Fruit fly (Drosophila melanogaster) whole organism, prepupa: ENCODE results near the gene goe.

Experiments used
- Blimp-1 ChIP-seq: fragments of 200-800 bp; sonication (Bioruptor generic); optimal IDR thresholded peaks from 3 replicates; lab custom pipeline; 2017; ENCODE audit warnings: missing biosample characterization, missing genetic modification characterization, mild to moderate bottlenecking, moderate library complexity, missing genetic modification reagents
- CG10631 ChIP-seq: fragments of 200-800 bp; sonication (Bioruptor generic); optimal IDR thresholded peaks from 2 replicates; lab custom pipeline; 2016; ENCODE audit warnings: missing biosample characterization, missing genetic modification characterization
- CG10669 ChIP-seq: fragments of 200-800 bp; sonication (Bioruptor generic); optimal IDR thresholded peaks from 3 replicates; lab custom pipeline; 2018; ENCODE audit warnings: missing biosample characterization, mild to moderate bottlenecking, missing genetic modification characterization, moderate library complexity
- CG11762 ChIP-seq: fragments of 200-800 bp; sonication (Bioruptor generic); optimal IDR thresholded peaks from 3 replicates; lab custom pipeline; 2016; ENCODE audit warnings: missing biosample characterization, missing genetic modification characterization; ENCODE audit not compliant: insufficient read depth
- CG11902 ChIP-seq: fragments of 200-800 bp; sonication (Bioruptor generic); optimal IDR thresholded peaks from 3 replicates; lab custom pipeline; 2016; ENCODE audit warnings: missing biosample characterization, missing genetic modification characterization
- CG15336 ChIP-seq: fragments of 200-800 bp; sonication (Bioruptor generic); IDR thresholded peaks from 2 replicates; pipeline ENCODE4 v1.3.6; 2022; ENCODE audit warnings: missing biosample characterization, missing genetic modification characterization
- CG16779 ChIP-seq: fragments of 200-800 bp; sonication (Bioruptor generic); optimal IDR thresholded peaks from 3 replicates; lab custom pipeline; 2017; ENCODE audit warnings: missing biosample characterization, mild to moderate bottlenecking, missing genetic modification characterization
- CG3032 ChIP-seq: fragments of 200-800 bp; optimal IDR thresholded peaks from 2 replicates; lab custom pipeline; 2019; ENCODE audit warnings: missing biosample characterization, mild to moderate bottlenecking, missing genetic modification characterization, moderate library complexity
- CG34406 ChIP-seq: fragments of 200-800 bp; sonication (Bioruptor generic); optimal IDR thresholded peaks from 3 replicates; lab custom pipeline; 2016; ENCODE audit warnings: missing biosample characterization, missing genetic modification characterization
- CG3919 ChIP-seq: fragments of 200-800 bp; sonication (Bioruptor generic); optimal IDR thresholded peaks from 3 replicates; lab custom pipeline; 2016; ENCODE audit warnings: missing biosample characterization, missing genetic modification characterization
- CG4318 ChIP-seq: fragments of 200-800 bp; sonication (Bioruptor generic); optimal IDR thresholded peaks from 3 replicates; lab custom pipeline; 2017; ENCODE audit warnings: missing biosample characterization, mild to moderate bottlenecking, missing genetic modification characterization
- CG6163 ChIP-seq: fragments of 200-800 bp; sonication (Bioruptor generic); IDR thresholded peaks from 3 replicates; pipeline ENCODE4 v1.3.6; 2022; ENCODE audit warnings: missing biosample characterization, missing genetic modification characterization
- CG6792 ChIP-seq: fragments of 200-800 bp; sonication (Bioruptor generic); optimal IDR thresholded peaks from 3 replicates; lab custom pipeline; 2016; ENCODE audit warnings: missing biosample characterization, missing genetic modification characterization
- CG6808 ChIP-seq: fragments of 200-800 bp; sonication (Bioruptor generic); optimal IDR thresholded peaks from 3 replicates; lab custom pipeline; 2017; ENCODE audit warnings: missing biosample characterization, missing genetic modification characterization, mild to moderate bottlenecking, moderate library complexity, missing genetic modification reagents
- CG6854 ChIP-seq: fragments of 200-800 bp; sonication (Bioruptor generic); optimal IDR thresholded peaks from 2 replicates; lab custom pipeline; 2017; ENCODE audit warnings: missing biosample characterization, mild to moderate bottlenecking, missing genetic modification characterization
- CG8119 ChIP-seq: fragments of 200-800 bp; sonication (Bioruptor generic); IDR thresholded peaks from 3 replicates; pipeline ENCODE4 v1.3.6; 2022; ENCODE audit warnings: missing biosample characterization, missing genetic modification characterization
- CG8319 ChIP-seq: fragments of 200-800 bp; sonication (Bioruptor generic); optimal IDR thresholded peaks from 3 replicates; lab custom pipeline; 2016; ENCODE audit warnings: missing biosample characterization, missing genetic modification characterization
- Eip78C ChIP-seq: fragments of 200-800 bp; sonication (Bioruptor generic); peaks from one replicate; lab custom pipeline; 2016; ENCODE audit warnings: missing biosample characterization, missing genetic modification characterization
- Eip93F ChIP-seq: fragments of 200-800 bp; sonication (Bioruptor generic); optimal IDR thresholded peaks from 2 replicates; lab custom pipeline; 2016; ENCODE audit warnings: missing biosample characterization, mild to moderate bottlenecking, missing genetic modification characterization
- Gug ChIP-seq: fragments of 200-800 bp; sonication (Bioruptor generic); IDR thresholded peaks from 2 replicates; pipeline ENCODE4 v1.3.6; 2022; ENCODE audit warnings: missing biosample characterization, missing genetic modification characterization
- Hr38 ChIP-seq: sonication (Bioruptor generic); optimal IDR thresholded peaks from 2 replicates; lab custom pipeline; 2016; ENCODE audit warnings: missing biosample characterization, missing genetic modification characterization
- Lpt ChIP-seq: fragments of 200-800 bp; sonication (Bioruptor generic); optimal IDR thresholded peaks from 3 replicates; lab custom pipeline; 2016; ENCODE audit warnings: missing biosample characterization, missing genetic modification characterization
- Met ChIP-seq: fragments of 200-800 bp; sonication (Bioruptor generic); optimal IDR thresholded peaks from 3 replicates; lab custom pipeline; 2016; ENCODE audit warnings: missing biosample characterization, missing genetic modification characterization
- Sox102F ChIP-seq: fragments of 200-800 bp; sonication (Bioruptor generic); optimal IDR thresholded peaks from 2 replicates; lab custom pipeline; 2016; ENCODE audit warnings: missing biosample characterization, mild to moderate bottlenecking, missing genetic modification characterization
- achi ChIP-seq: fragments of 200-800 bp; sonication (Bioruptor generic); optimal IDR thresholded peaks from 3 replicates; lab custom pipeline; 2016; ENCODE audit warnings: missing biosample characterization, missing genetic modification characterization
- eg ChIP-seq: fragments of 200-800 bp; sonication (Bioruptor generic); IDR thresholded peaks from 3 replicates; pipeline ENCODE4 v1.3.6; 2022; ENCODE audit warnings: missing biosample characterization, missing genetic modification characterization
- fkh ChIP-seq: fragments of 200-800 bp; sonication (Bioruptor generic); optimal IDR thresholded peaks from 3 replicates; lab custom pipeline; 2017; ENCODE audit warnings: missing biosample characterization, mild to moderate bottlenecking, missing genetic modification characterization, moderate library complexity
- lz ChIP-seq: fragments of 200-800 bp; sonication (Bioruptor generic); optimal IDR thresholded peaks from 3 replicates; lab custom pipeline; 2016; ENCODE audit warnings: missing biosample characterization, missing genetic modification characterization
- pdm3 ChIP-seq: fragments of 200-800 bp; sonication (Bioruptor generic); optimal IDR thresholded peaks from 3 replicates; lab custom pipeline; 2016; ENCODE audit warnings: missing biosample characterization, missing genetic modification characterization
- salr ChIP-seq, 2 experiments: fragments of 200-800 bp; sonication (Bioruptor generic); optimal IDR thresholded peaks; 3 replicates each; lab custom pipeline; 2016 to 2018; ENCODE audit warnings: missing biosample characterization in 2 of 2, missing genetic modification characterization in 2 of 2, mild to moderate bottlenecking in 1 of 2
- spab ChIP-seq: fragments of 200-800 bp; sonication (Bioruptor generic); optimal IDR thresholded peaks from 2 replicates; lab custom pipeline; 2017; ENCODE audit warnings: missing biosample characterization, mild to moderate bottlenecking, missing genetic modification characterization, missing genetic modification reagents
- vri ChIP-seq: fragments of 200-800 bp; sonication (Bioruptor generic); optimal IDR thresholded peaks from 3 replicates; lab custom pipeline; 2016; ENCODE audit warnings: missing biosample characterization, mild to moderate bottlenecking, missing genetic modification characterization

The goe gene

dm6 chrX:16747467-16747866 is 4.2 kb downstream of the goe start:
- TF ChIP-seq vri (GFP tag; lab: Kevin White, UChicago) (peak; percentile 85), eg (GFP tag; lab: Robert Waterston, UW) (no peak)

dm6 chrX:16746824-16747223 is 4.9 kb downstream of the goe start:
- no peak for TF ChIP-seq CG16779 (tag; lab: Kevin White, UChicago)
- no peak for TF ChIP-seq eg (GFP tag; lab: Robert Waterston, UW)
- TF ChIP-seq achi (GFP tag; lab: Kevin White, UChicago), result no peak
- TF ChIP-seq CG4318 (GFP tag; lab: Kevin White, UChicago), result no peak
- no peak for TF ChIP-seq CG10669
- TF ChIP-seq CG6792 (GFP tag; lab: Kevin White, UChicago), result no peak
- no peak for TF ChIP-seq Sox102F (GFP tag; lab: Kevin White, UChicago)

dm6 chrX:16745942-16746341 is 5.8 kb downstream of the goe start:
- TF ChIP-seq Eip78C (GFP tag; lab: Kevin White, UChicago) (peak; percentile 15), Lpt (GFP tag; lab: Kevin White, UChicago) (no peak)

dm6 chrX:16744345-16744744 is 7.4 kb downstream of the goe start:
- TF ChIP-seq CG34406 (GFP tag; lab: Kevin White, UChicago), result no peak
- TF ChIP-seq CG6808 (GFP tag; lab: Kevin White, UChicago), result no peak
- no peak for TF ChIP-seq pdm3 (GFP tag; lab: Kevin White, UChicago)
- no peak for TF ChIP-seq Sox102F (GFP tag; lab: Kevin White, UChicago)
- TF ChIP-seq achi (GFP tag; lab: Kevin White, UChicago), result no peak
- TF ChIP-seq CG8119 (GFP tag; lab: Robert Waterston, UW), result no peak

dm6 chrX:16742547-16742946 is 9.2 kb downstream of the goe start, which contains the start of gene Twdlalpha:
Gene Twdlalpha (plus strand): TSS chrX:16742847.
- TF ChIP-seq CG11762 (GFP tag; lab: Kevin White, UChicago) (no peak), Eip93F (GFP tag; lab: Kevin White, UChicago) (no peak), CG11902 (GFP tag; lab: Kevin White, UChicago) (no peak), salr (GFP tag; optimal IDR thresholded peaks at IDR 0.05; lab: Kevin White, UChicago) (no peak), CG6163 (no peak), Eip78C (GFP tag; lab: Kevin White, UChicago) (no peak), fkh (GFP tag; lab: Kevin White, UChicago) (no peak), Lpt (GFP tag; lab: Kevin White, UChicago) (no peak), CG6792 (GFP tag; lab: Kevin White, UChicago) (no peak), CG3032 (tag; lab: Kevin White, UChicago) (no peak), CG8319 (GFP tag; lab: Kevin White, UChicago) (no peak), Gug (GFP tag; lab: Robert Waterston, UW) (no peak), CG15336 (no peak), Sox102F (GFP tag; lab: Kevin White, UChicago) (no peak), vri (GFP tag; lab: Kevin White, UChicago) (no peak), Blimp-1 (GFP tag; lab: Kevin White, UChicago) (no peak), eg (GFP tag; lab: Robert Waterston, UW) (no peak)

dm6 chrX:16740606-16741005 is 11.1 kb downstream of the goe start, which contains the start of gene CG32568:
Gene CG32568 (plus strand): TSS chrX:16740906.
- no peak for TF ChIP-seq Met
- no peak for TF ChIP-seq vri (GFP tag; lab: Kevin White, UChicago)
- no peak for TF ChIP-seq CG4318 (GFP tag; lab: Kevin White, UChicago)
- no peak for TF ChIP-seq CG6163
- no peak for TF ChIP-seq Lpt (GFP tag; lab: Kevin White, UChicago)
- no peak for TF ChIP-seq CG16779 (tag; lab: Kevin White, UChicago)
- TF ChIP-seq CG3032 (tag; lab: Kevin White, UChicago), result no peak
- TF ChIP-seq CG11902 (GFP tag; lab: Kevin White, UChicago), result no peak
- TF ChIP-seq CG34406 (GFP tag; lab: Kevin White, UChicago), result no peak
- no peak for TF ChIP-seq CG6854 (GFP tag; lab: Kevin White, UChicago)
- TF ChIP-seq CG10669, result no peak
- TF ChIP-seq spab (GFP tag; lab: Kevin White, UChicago), result no peak
- TF ChIP-seq CG3919, result no peak
- TF ChIP-seq CG10631, result no peak
- TF ChIP-seq lz (GFP tag; lab: Kevin White, UChicago), result no peak
- no peak for TF ChIP-seq Blimp-1 (GFP tag; lab: Kevin White, UChicago)
- no peak for TF ChIP-seq CG8119 (GFP tag; lab: Robert Waterston, UW)
- no peak for TF ChIP-seq Hr38
- no peak for TF ChIP-seq Sox102F (GFP tag; lab: Kevin White, UChicago)
